Fruit fly (Drosophila melanogaster): ENCODE data around the gene Bin1.

The Bin1 gene

DNA sequence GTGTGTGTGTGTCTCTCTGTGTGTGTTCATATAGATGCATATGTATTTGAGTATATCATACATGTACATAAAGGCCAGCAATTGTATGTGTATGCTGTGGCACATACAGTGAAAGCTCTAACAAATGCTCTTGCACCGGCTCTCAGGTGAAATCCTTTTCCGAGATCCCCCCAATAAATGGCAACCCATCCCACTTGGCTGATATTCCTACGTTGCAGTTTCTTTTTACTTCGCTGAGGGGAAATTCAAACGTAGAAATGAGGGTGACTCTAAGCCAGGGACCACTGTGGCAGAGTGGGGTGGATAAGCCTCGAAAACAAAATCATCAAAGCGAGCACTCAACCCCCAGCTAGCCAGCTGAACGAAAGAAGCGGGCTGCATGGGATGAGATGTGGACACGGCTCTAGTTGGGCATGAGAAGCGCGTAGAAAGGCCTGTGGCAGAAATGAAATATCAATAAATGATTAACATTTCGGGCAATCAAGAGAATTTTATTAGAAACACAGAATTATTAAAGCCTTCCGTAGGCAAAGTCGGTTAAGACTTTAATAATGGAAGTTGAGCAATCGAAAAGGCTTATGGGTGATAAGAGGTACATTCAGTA, 33.0 kb upstream of the Bin1 start (continued):
- TF ChIP-seq tgo (GFP tag; IDR thresholded peaks at IDR 0.05) (peak; percentile 100), CrebB (tag; optimal IDR thresholded peaks at IDR 0.05) (peak; percentile 99), CG9437 (GFP tag; optimal IDR thresholded peaks at IDR 0.05) (peak; percentile 78), CTCF (GFP tag; optimal IDR thresholded peaks at IDR 0.05) (peak; percentile 77), CG18619 (GFP tag; optimal IDR thresholded peaks at IDR 0.05) (peak; percentile 96), CG6854 (GFP tag; optimal IDR thresholded peaks at IDR 0.05) (peak; percentile 97), CG12219 (GFP tag; optimal IDR thresholded peaks at IDR 0.05) (peak; percentile 99), br (optimal IDR thresholded peaks at IDR 0.05) (no peak), vnd (GFP tag; IDR thresholded peaks at IDR 0.05; ENCODE audit: partially characterized antibody) (no peak), Drgx (GFP tag; IDR thresholded peaks at IDR 0.05) (peak; percentile 99), Dref (GFP tag; IDR thresholded peaks at IDR 0.05) (peak; percentile 54), fd64A (GFP tag; optimal IDR thresholded peaks at IDR 0.05) (peak; percentile 100), CG11456 (GFP tag; IDR thresholded peaks at IDR 0.05) (peak; percentile 100), hbn (GFP tag; IDR thresholded peaks at IDR 0.05; ENCODE audit: partially characterized antibody) (no peak), CG34376 (GFP tag; optimal IDR thresholded peaks at IDR 0.05) (peak; percentile 97), CG12659 (GFP tag; optimal IDR thresholded peaks at IDR 0.05) (peak; percentile 99), fu2 (GFP tag; optimal IDR thresholded peaks at IDR 0.05) (peak; percentile 99), scrt (GFP tag; optimal IDR thresholded peaks at IDR 0.05) (peak; percentile 98), CG7928 (GFP tag; optimal IDR thresholded peaks at IDR 0.05) (peak; percentile 82), Fer1 (GFP tag; optimal IDR thresholded peaks at IDR 0.05) (peak; percentile 99), CG7556 (GFP tag; optimal IDR thresholded peaks at IDR 0.05) (peak; percentile 87), Deaf1 (tag; optimal IDR thresholded peaks at IDR 0.05) (peak; percentile 90), wek (GFP tag; optimal IDR thresholded peaks at IDR 0.05) (peak; percentile 97), CG6254 (GFP tag; optimal IDR thresholded peaks at IDR 0.05) (peak; percentile 97), CG8388 (GFP tag; optimal IDR thresholded peaks at IDR 0.05) (peak; percentile 98), CG4282 (GFP tag; optimal IDR thresholded peaks at IDR 0.05) (peak; percentile 99), CG11560 (tag; IDR thresholded peaks at IDR 0.05) (peak; percentile 95), CG30403 (GFP tag; optimal IDR thresholded peaks at IDR 0.05) (peak; percentile 99), CG2129 (GFP tag; IDR thresholded peaks at IDR 0.05; ENCODE audit: partially characterized antibody) (no peak), CG11696 (GFP tag; IDR thresholded peaks at IDR 0.05) (peak; percentile 98), CG2678 (tag; optimal IDR thresholded peaks at IDR 0.05) (peak; percentile 99), fd3F (GFP tag; optimal IDR thresholded peaks at IDR 0.05) (peak; percentile 99), Poxn (GFP tag; IDR thresholded peaks at IDR 0.05) (peak; percentile 96), CG7786 (GFP tag; optimal IDR thresholded peaks at IDR 0.05) (peak; percentile 99), Lpt (GFP tag; optimal IDR thresholded peaks at IDR 0.05) (no peak), CG18262 (tag; optimal IDR thresholded peaks at IDR 0.05) (peak; percentile 96), nmo (GFP tag; optimal IDR thresholded peaks at IDR 0.05) (peak; percentile 98), CG12942 (GFP tag; optimal IDR thresholded peaks at IDR 0.05) (peak; percentile 99), Med (GFP tag) (peak; percentile 100), CG7271 (tag; optimal IDR thresholded peaks at IDR 0.05) (peak; percentile 92), kay (GFP tag; optimal IDR thresholded peaks at IDR 0.05) (peak; percentile 99), CG2120 (GFP tag; optimal IDR thresholded peaks at IDR 0.05) (peak; percentile 99), CG13775 (GFP tag; optimal IDR thresholded peaks at IDR 0.05) (peak; percentile 90), pzg (GFP tag; optimal IDR thresholded peaks at IDR 0.05) (peak; percentile 48), CG4820 (GFP tag; optimal IDR thresholded peaks at IDR 0.05) (peak; percentile 99), ssp (GFP tag; IDR thresholded peaks at IDR 0.05) (peak; percentile 96), gem (tag; optimal IDR thresholded peaks at IDR 0.05) (peak; percentile 99), CG15514 (GFP tag; optimal IDR thresholded peaks at IDR 0.05) (peak; percentile 96), CG15696 (tag; optimal IDR thresholded peaks at IDR 0.05) (peak; percentile 92), CG16815 (GFP tag; optimal IDR thresholded peaks at IDR 0.05) (peak; percentile 97)
